Fruit fly (Drosophila melanogaster): ENCODE data around the gene CG1309.

DNA sequence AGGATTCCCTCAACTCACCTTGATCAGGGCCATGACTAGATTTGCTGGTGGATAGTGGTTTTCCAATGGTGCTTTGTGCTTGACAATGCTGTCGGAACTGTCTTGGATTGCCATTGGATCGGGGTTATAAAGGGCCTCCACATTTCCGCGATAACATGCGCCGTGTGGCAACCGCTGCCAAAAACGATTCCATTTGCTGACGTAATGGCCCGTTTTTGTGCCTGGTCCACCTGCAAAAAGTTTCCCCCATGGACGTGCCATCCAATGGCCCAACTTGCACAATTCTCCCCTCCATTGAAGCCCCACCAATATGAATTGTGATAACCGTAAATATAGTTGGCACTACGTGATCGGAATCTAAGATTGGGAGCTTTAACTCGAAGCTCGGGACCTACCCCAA, 47.8 kb upstream of the CG1309 start, which contains the start of gene Cpr64Ab:
- TF ChIP-seq psq (optimal IDR thresholded peaks at IDR 0.05) (no peak), usp (GFP tag; optimal IDR thresholded peaks at IDR 0.05) (no peak), pan (optimal IDR thresholded peaks at IDR 0.05) (no peak), CG8478 (optimal IDR thresholded peaks at IDR 0.05) (no peak), Dll (optimal IDR thresholded peaks at IDR 0.05) (no peak)

Data from whole organism.